Fruit fly (Drosophila melanogaster) whole organism, pupa: ENCODE measurements around the gene spict.

Source experiments
- CG10348 ChIP-seq: fragments of 200-800 bp; sonication (Bioruptor generic); IDR thresholded peaks from 2 replicates; pipeline ENCODE4 v1.3.6; 2022; ENCODE audit warnings: missing biosample characterization, missing genetic modification characterization
- CG15710 ChIP-seq: fragments of 200-800 bp; sonication (Bioruptor generic); optimal IDR thresholded peaks from 2 replicates; lab custom pipeline; 2018; ENCODE audit warnings: missing biosample characterization, mild to moderate bottlenecking, missing genetic modification characterization, moderate library complexity
- CG4496 ChIP-seq: fragments of 200-800 bp; sonication (Bioruptor generic); IDR thresholded peaks from 3 replicates; pipeline ENCODE4 v1.3.6; 2022; ENCODE audit warnings: missing biosample characterization, missing genetic modification characterization
- CG8159 ChIP-seq: fragments of 200-800 bp; sonication (Bioruptor generic); optimal IDR thresholded peaks from 3 replicates; lab custom pipeline; 2018; ENCODE audit warnings: missing biosample characterization, mild to moderate bottlenecking, missing genetic modification characterization, moderate library complexity
- D1 ChIP-seq: fragments of 200-800 bp; sonication (Bioruptor generic); optimal IDR thresholded peaks from 2 replicates; lab custom pipeline; 2018; ENCODE audit warnings: missing biosample characterization, mild to moderate bottlenecking, missing genetic modification characterization, moderate library complexity
- Pif1A ChIP-seq: fragments of 200-800 bp; sonication (Bioruptor generic); optimal IDR thresholded peaks from 3 replicates; lab custom pipeline; 2016; ENCODE audit warnings: missing biosample characterization, missing genetic modification characterization

dm6 chr2L:12669614-12670013 is 34.9 kb upstream of the spict start, which contains the start of gene Nepl7:
- TF ChIP-seq D1 (tag; lab: Kevin White, UChicago) (no peak), Pif1A (GFP tag; lab: Kevin White, UChicago) (no peak), CG8159 (tag; lab: Kevin White, UChicago) (no peak), CG10348 (no peak), CG15710 (no peak), CG4496 (GFP tag; lab: Robert Waterston, UW) (no peak)
